Fruit fly (Drosophila melanogaster): ENCODE measurements around the gene Tpc1.
A peak's percentile ranks its signal among the peaks of the same experiment; 100 is the strongest.

Tpc1 gene

dm6 chr3R:10884031-10884677, 2.2 kb upstream of the Tpc1 start (continued):
- TF ChIP-seq unpg (GFP tag; optimal IDR thresholded peaks at IDR 0.05) = peak; percentile 77
- TF ChIP-seq chif (GFP tag; optimal IDR thresholded peaks at IDR 0.05) = no peak
- TF ChIP-seq cg (GFP tag; optimal IDR thresholded peaks at IDR 0.05) = peak; percentile 3
- peak; percentile 88 for TF ChIP-seq sob (GFP tag; IDR thresholded peaks at IDR 0.05)
- peak; percentile 53 for TF ChIP-seq CG7987 (GFP tag; optimal IDR thresholded peaks at IDR 0.05)
- TF ChIP-seq CG14014 (GFP tag; IDR thresholded peaks at IDR 0.05) = peak; percentile 80
- TF ChIP-seq CG13624 (GFP tag; optimal IDR thresholded peaks at IDR 0.05) = peak; percentile 34
- TF ChIP-seq ken (GFP tag; IDR thresholded peaks at IDR 0.05) = peak; percentile 79; the same call in 2 of the 3 replicates
- TF ChIP-seq Dbx (GFP tag; IDR thresholded peaks at IDR 0.05) = peak; percentile 82; the same call in 2 of the 3 replicates
- TF ChIP-seq Lim3 (GFP tag; IDR thresholded peaks at IDR 0.05) = peak; percentile 44; the same call in 1 of the 2 replicates
- TF ChIP-seq CG15601 (tag; optimal IDR thresholded peaks at IDR 0.05) = no peak
- no peak for TF ChIP-seq CG14965 (GFP tag; optimal IDR thresholded peaks at IDR 0.05; ENCODE audit: borderline replicate concordance)
- TF ChIP-seq CG6765 (GFP tag; optimal IDR thresholded peaks at IDR 0.05) = peak; percentile 19
- peak; percentile 66 for TF ChIP-seq CG17829 (tag; optimal IDR thresholded peaks at IDR 0.05)
- no peak for TF ChIP-seq CG34224 (GFP tag; IDR thresholded peaks at IDR 0.05; ENCODE audit: partially characterized antibody)
- peak; percentile 59; the same call in 1 of the 2 replicates for TF ChIP-seq sens-2 (GFP tag; IDR thresholded peaks at IDR 0.05)
- no peak for TF ChIP-seq h (optimal IDR thresholded peaks at IDR 0.05)
- TF ChIP-seq sens (GFP tag) = peak; percentile 78
- peak; percentile 71 for TF ChIP-seq CoRest (tag; optimal IDR thresholded peaks at IDR 0.05)
- TF ChIP-seq CG7963 (GFP tag; IDR thresholded peaks at IDR 0.05; ENCODE audit: partially characterized antibody) = no peak
- TF ChIP-seq CG10147 (GFP tag; optimal IDR thresholded peaks at IDR 0.05) = peak; percentile 82
- peak; percentile 19 for TF ChIP-seq bab2 (GFP tag; optimal IDR thresholded peaks at IDR 0.05)
- peak; percentile 89 for TF ChIP-seq Awh (GFP tag; IDR thresholded peaks at IDR 0.05)
- peak; percentile 75 for TF ChIP-seq CG31224 (GFP tag; IDR thresholded peaks at IDR 0.05)
- no peak; the same call in 2 of the 3 replicates for TF ChIP-seq croc (GFP tag; conservative IDR thresholded peaks at IDR 0.05)
- no peak for TF ChIP-seq CG2202 (tag; optimal IDR thresholded peaks at IDR 0.05)
- TF ChIP-seq Ptx1 (GFP tag; IDR thresholded peaks at IDR 0.05) = peak; percentile 89
- TF ChIP-seq CG3065 (GFP tag; optimal IDR thresholded peaks at IDR 0.05) = no peak
- TF ChIP-seq CG11093 (GFP tag; IDR thresholded peaks at IDR 0.05) = peak; percentile 59; the same call in 1 of the 3 replicates
- TF ChIP-seq ftz-f1 (GFP tag; optimal IDR thresholded peaks at IDR 0.05) = no peak
- peak; percentile 94 for TF ChIP-seq CG32532 (GFP tag; IDR thresholded peaks at IDR 0.05)
- TF ChIP-seq CG31365 (tag; optimal IDR thresholded peaks at IDR 0.05) = no peak
- peak; percentile 69 for TF ChIP-seq CG9817 (tag; optimal IDR thresholded peaks at IDR 0.05)
- TF ChIP-seq Oaz (GFP tag; IDR thresholded peaks at IDR 0.05) = peak; percentile 58
- no peak for TF ChIP-seq dm (GFP tag; optimal IDR thresholded peaks at IDR 0.05)
- TF ChIP-seq Scr (GFP tag; IDR thresholded peaks at IDR 0.05; ENCODE audit: partially characterized antibody) = no peak
- peak; percentile 88 for TF ChIP-seq CG11504 (tag; optimal IDR thresholded peaks at IDR 0.05)
- TF ChIP-seq btn (GFP tag; optimal IDR thresholded peaks at IDR 0.05) = no peak
- TF ChIP-seq Oli (tag; optimal IDR thresholded peaks at IDR 0.05) = peak; percentile 56
- TF ChIP-seq ATbp (GFP tag; optimal IDR thresholded peaks at IDR 0.05) = peak; percentile 46
- TF ChIP-seq org-1 (GFP tag; optimal IDR thresholded peaks at IDR 0.05) = peak; percentile 14
- no peak for TF ChIP-seq pros (GFP tag; optimal IDR thresholded peaks at IDR 0.05)
- TF ChIP-seq ac (GFP tag; optimal IDR thresholded peaks at IDR 0.05) = no peak
- TF ChIP-seq repo (GFP tag; optimal IDR thresholded peaks at IDR 0.05) = no peak
- no peak for TF ChIP-seq CG1832 (GFP tag; optimal IDR thresholded peaks at IDR 0.05)
- peak; percentile 8 for TF ChIP-seq wek (GFP tag; optimal IDR thresholded peaks at IDR 0.05)
- peak; percentile 73 for TF ChIP-seq BtbVII (GFP tag; optimal IDR thresholded peaks at IDR 0.05)
- TF ChIP-seq lola (GFP tag; optimal IDR thresholded peaks at IDR 0.05) = no peak
- TF ChIP-seq Fer3 (tag; optimal IDR thresholded peaks at IDR 0.05) = peak; percentile 80
- TF ChIP-seq CG6175 (GFP tag; IDR thresholded peaks at IDR 0.05) = peak; percentile 85
